Fruit fly (Drosophila melanogaster) whole organism, embryonic: Measurements from ENCODE around the gene PpV.

Source experiments
- Antp ChIP-seq: fragments of 200-800 bp; sonication (Bioruptor generic); optimal IDR thresholded peaks from 3 replicates; lab custom pipeline; 2016; ENCODE audit warnings: missing biosample characterization, missing genetic modification characterization
- Atf6 ChIP-seq: fragments of 200-800 bp; sonication (Bioruptor generic); IDR thresholded peaks from 2 replicates; pipeline ENCODE4 v1.3.6; 2022; ENCODE audit warnings: missing biosample characterization, missing genetic modification characterization
- Bteb2 ChIP-seq: fragments of 200-800 bp; sonication (Bioruptor generic); optimal IDR thresholded peaks from 2 replicates; lab custom pipeline; 2016; ENCODE audit warnings: missing biosample characterization, missing genetic modification characterization
- CG10267 ChIP-seq: fragments of 200-800 bp; sonication (Bioruptor generic); optimal IDR thresholded peaks from 2 replicates; lab custom pipeline; 2018; ENCODE audit warnings: missing biosample characterization, mild to moderate bottlenecking, missing genetic modification characterization, moderate library complexity
- CG10654 ChIP-seq: fragments of 200-800 bp; sonication (Bioruptor generic); optimal IDR thresholded peaks from 2 replicates; lab custom pipeline; 2016; ENCODE audit warnings: missing biosample characterization, missing genetic modification characterization
- CG11247 ChIP-seq: fragments of 200-800 bp; sonication (Bioruptor generic); IDR thresholded peaks from 2 replicates; pipeline ENCODE4 v1.3.6; 2022; ENCODE audit warnings: missing biosample characterization, missing genetic modification characterization
- CG11504 ChIP-seq: fragments of 200-800 bp; sonication (Bioruptor generic); optimal IDR thresholded peaks from 3 replicates; lab custom pipeline; 2019; ENCODE audit warnings: missing biosample characterization, mild to moderate bottlenecking, missing genetic modification characterization, moderate library complexity
- CG12391 ChIP-seq: fragments of 200-800 bp; sonication (Bioruptor generic); optimal IDR thresholded peaks from 3 replicates; lab custom pipeline; 2018; ENCODE audit warnings: missing biosample characterization, mild to moderate bottlenecking, missing genetic modification characterization, moderate library complexity
- CG13296 ChIP-seq: fragments of 200-800 bp; sonication (Bioruptor generic); optimal IDR thresholded peaks from 3 replicates; lab custom pipeline; 2018; ENCODE audit warnings: missing biosample characterization, mild to moderate bottlenecking, missing genetic modification characterization
- CG13424 ChIP-seq: fragments of 200-800 bp; sonication (Bioruptor generic); optimal IDR thresholded peaks from 2 replicates; lab custom pipeline; 2019; ENCODE audit warnings: missing biosample characterization, mild to moderate bottlenecking, missing genetic modification characterization, moderate library complexity
- CG14860 ChIP-seq: fragments of 200-800 bp; sonication (Bioruptor generic); IDR thresholded peaks from 3 replicates; pipeline ENCODE4 v1.3.6; 2022; ENCODE audit warnings: missing biosample characterization, missing genetic modification characterization; ENCODE audit not compliant: partially characterized antibody
- CG15073 ChIP-seq: fragments of 200-800 bp; sonication (Bioruptor generic); optimal IDR thresholded peaks from 2 replicates; lab custom pipeline; 2016; ENCODE audit warnings: missing biosample characterization, missing genetic modification characterization
- CG1529 ChIP-seq: fragments of 200-800 bp; sonication (Bioruptor generic); optimal IDR thresholded peaks from 3 replicates; lab custom pipeline; 2018; ENCODE audit warnings: missing biosample characterization, missing genetic modification characterization
- CG15696 ChIP-seq: fragments of 200-800 bp; sonication (Bioruptor generic); optimal IDR thresholded peaks from 2 replicates; lab custom pipeline; 2019; ENCODE audit warnings: missing biosample characterization, mild to moderate bottlenecking, missing genetic modification characterization, moderate library complexity
- CG16863 ChIP-seq: fragments of 200-800 bp; sonication (Bioruptor generic); optimal IDR thresholded peaks from 3 replicates; lab custom pipeline; 2016; ENCODE audit warnings: missing biosample characterization, missing genetic modification characterization
- CG18476 ChIP-seq: fragments of 200-800 bp; sonication (Bioruptor generic); optimal IDR thresholded peaks from 2 replicates; lab custom pipeline; 2016; ENCODE audit warnings: missing biosample characterization, mild to moderate bottlenecking, missing genetic modification characterization
- CG3281 ChIP-seq: fragments of 200-800 bp; sonication (Bioruptor generic); optimal IDR thresholded peaks from 3 replicates; lab custom pipeline; 2017; ENCODE audit warnings: missing biosample characterization, mild to moderate bottlenecking, missing genetic modification characterization
- CG34376 ChIP-seq: fragments of 200-800 bp; sonication (Bioruptor generic); optimal IDR thresholded peaks from 2 replicates; lab custom pipeline; 2018; ENCODE audit warnings: missing biosample characterization, mild to moderate bottlenecking, missing genetic modification characterization
- CG3838 ChIP-seq: fragments of 200-800 bp; sonication (Bioruptor generic); optimal IDR thresholded peaks from 3 replicates; lab custom pipeline; 2016; ENCODE audit warnings: missing biosample characterization, missing genetic modification characterization
- CG43689 ChIP-seq: fragments of 200-800 bp; sonication (Bioruptor generic); IDR thresholded peaks from 2 replicates; pipeline ENCODE4 v1.3.6; 2022; ENCODE audit warnings: missing biosample characterization, missing genetic modification characterization
- CG4854 ChIP-seq: fragments of 200-800 bp; sonication (Bioruptor generic); optimal IDR thresholded peaks from 2 replicates; lab custom pipeline; 2016; ENCODE audit warnings: missing biosample characterization, missing genetic modification characterization, inconsistent platforms
- Camta ChIP-seq: fragments of 200-800 bp; sonication (Bioruptor generic); optimal IDR thresholded peaks from 2 replicates; lab custom pipeline; 2016; ENCODE audit warnings: missing biosample characterization, missing genetic modification characterization
- E2f2 ChIP-seq: fragments of 200-800 bp; sonication (Bioruptor generic); IDR thresholded peaks from 2 replicates; pipeline ENCODE4 v1.3.6; 2022; ENCODE audit warnings: missing biosample characterization, missing genetic modification characterization
- Elba2 ChIP-seq: fragments of 200-800 bp; sonication (Bioruptor generic); optimal IDR thresholded peaks from 3 replicates; lab custom pipeline; 2016; ENCODE audit warnings: missing biosample characterization, missing genetic modification characterization
- Ets97D ChIP-seq: fragments of 200-800 bp; sonication (Bioruptor generic); optimal IDR thresholded peaks from 3 replicates; lab custom pipeline; 2016; ENCODE audit warnings: missing biosample characterization, missing genetic modification characterization
- HLH4C ChIP-seq: fragments of 200-800 bp; sonication (Bioruptor generic); IDR thresholded peaks from 3 replicates; pipeline ENCODE4 v1.3.6; 2022; ENCODE audit warnings: missing biosample characterization, missing genetic modification characterization; ENCODE audit not compliant: partially characterized antibody
- Neu2 ChIP-seq: fragments of 200-800 bp; sonication (Bioruptor generic); optimal IDR thresholded peaks from 3 replicates; lab custom pipeline; 2016; ENCODE audit warnings: missing biosample characterization, missing genetic modification characterization, borderline replicate concordance
- Nf-YC ChIP-seq: fragments of 200-800 bp; optimal IDR thresholded peaks from 3 replicates; lab custom pipeline; 2019; ENCODE audit warnings: missing biosample characterization, mild to moderate bottlenecking, missing genetic modification characterization, moderate library complexity
- aop ChIP-seq: fragments of 200-800 bp; sonication (Bioruptor generic); IDR thresholded peaks from 2 replicates; pipeline ENCODE4 v1.3.6; 2022; ENCODE audit warnings: missing biosample characterization, missing genetic modification characterization
- cad ChIP-seq: fragments of >200 bp; optimal IDR thresholded peaks from 2 replicates; lab custom pipeline; 2017; ENCODE audit warnings: missing biosample characterization, missing genetic modification characterization
- da ChIP-seq: fragments of 200-800 bp; sonication (Bioruptor generic); optimal IDR thresholded peaks from 2 replicates; lab custom pipeline; 2016; ENCODE audit warnings: missing biosample characterization, missing genetic modification characterization
- dati ChIP-seq: fragments of 200-800 bp; sonication (Bioruptor generic); IDR thresholded peaks from 2 replicates; pipeline ENCODE4 v1.3.6; 2022; ENCODE audit warnings: missing biosample characterization, missing genetic modification characterization
- fru ChIP-seq: fragments of >200 bp; optimal IDR thresholded peaks from 2 replicates; lab custom pipeline; 2017
- gcm2 ChIP-seq: fragments of 200-800 bp; sonication (Bioruptor generic); optimal IDR thresholded peaks from 2 replicates; lab custom pipeline; 2016; ENCODE audit warnings: missing biosample characterization, missing genetic modification characterization
- gt ChIP-seq: fragments of 200-800 bp; sonication (Bioruptor generic); IDR thresholded peaks from 2 replicates; pipeline ENCODE4 v1.3.6; 2022; ENCODE audit warnings: missing biosample characterization, missing genetic modification characterization
- ind ChIP-seq: fragments of 200-800 bp; sonication (Bioruptor generic); optimal IDR thresholded peaks from 3 replicates; lab custom pipeline; 2016; ENCODE audit warnings: missing biosample characterization, missing genetic modification characterization
- klu ChIP-seq: fragments of 200-800 bp; sonication (Bioruptor generic); IDR thresholded peaks from 2 replicates; pipeline ENCODE4 v1.3.6; 2022; ENCODE audit warnings: missing biosample characterization, missing genetic modification characterization
- lilli ChIP-seq: fragments of 200-800 bp; sonication (Bioruptor generic); optimal IDR thresholded peaks from 3 replicates; lab custom pipeline; 2016; ENCODE audit warnings: missing biosample characterization, missing genetic modification characterization
- lola ChIP-seq, 3 experiments: fragments of >200 bp in 2 of 3; fragments of 200-800 bp in 1 of 3; sonication (Bioruptor generic) in 1 of 3; optimal IDR thresholded peaks; 2 replicates each; lab custom pipeline; 2017 to 2019; ENCODE audit warnings: missing biosample characterization in 3 of 3, missing genetic modification characterization in 3 of 3, mild to moderate bottlenecking in 1 of 3, moderate library complexity in 1 of 3
- luna ChIP-seq: fragments of 200-800 bp; sonication (Bioruptor generic); optimal IDR thresholded peaks from 2 replicates; lab custom pipeline; 2016; ENCODE audit warnings: missing biosample characterization, missing genetic modification characterization
- nerfin-1 ChIP-seq: fragments of 200-800 bp; sonication (Bioruptor generic); optimal IDR thresholded peaks from 3 replicates; lab custom pipeline; 2019; ENCODE audit warnings: missing biosample characterization, mild to moderate bottlenecking, missing genetic modification characterization, moderate library complexity
- phol ChIP-seq: fragments of 200-800 bp; sonication (Bioruptor generic); optimal IDR thresholded peaks from 3 replicates; lab custom pipeline; 2018; ENCODE audit warnings: missing biosample characterization, mild to moderate bottlenecking, missing genetic modification characterization, moderate library complexity
- pzg ChIP-seq: fragments of 200-800 bp; sonication (Bioruptor generic); optimal IDR thresholded peaks from 3 replicates; lab custom pipeline; 2018; ENCODE audit warnings: missing biosample characterization, mild to moderate bottlenecking, missing genetic modification characterization, moderate library complexity
- schlank ChIP-seq: fragments of 200-800 bp; sonication (Bioruptor generic); optimal IDR thresholded peaks from 2 replicates; lab custom pipeline; 2018; ENCODE audit warnings: missing biosample characterization, mild to moderate bottlenecking, missing genetic modification characterization
- scrt ChIP-seq: fragments of 200-800 bp; sonication (Bioruptor generic); optimal IDR thresholded peaks from 2 replicates; lab custom pipeline; 2018; ENCODE audit warnings: missing biosample characterization, mild to moderate bottlenecking, missing genetic modification characterization, moderate library complexity
- sens-2 ChIP-seq: fragments of 200-800 bp; sonication (Bioruptor generic); IDR thresholded peaks from 2 replicates; pipeline ENCODE4 v1.3.6; 2022; ENCODE audit warnings: missing biosample characterization, missing genetic modification characterization
- slbo ChIP-seq: fragments of 200-800 bp; sonication (Bioruptor generic); IDR thresholded peaks from 2 replicates; pipeline ENCODE4 v1.3.6; 2022; ENCODE audit warnings: missing biosample characterization, missing genetic modification characterization
- so ChIP-seq: fragments of 200-800 bp; sonication (Bioruptor generic); IDR thresholded peaks from 3 replicates; pipeline ENCODE4 v1.3.6; 2022; ENCODE audit warnings: missing biosample characterization, missing genetic modification characterization
- tin ChIP-seq: fragments of 200-800 bp; sonication (Bioruptor generic); optimal IDR thresholded peaks from 3 replicates; lab custom pipeline; 2016; ENCODE audit warnings: missing biosample characterization, missing genetic modification characterization
- trem ChIP-seq: fragments of 200-800 bp; optimal IDR thresholded peaks from 3 replicates; lab custom pipeline; 2019; ENCODE audit warnings: missing biosample characterization, mild to moderate bottlenecking, missing genetic modification characterization, moderate library complexity

The PpV gene

DNA sequence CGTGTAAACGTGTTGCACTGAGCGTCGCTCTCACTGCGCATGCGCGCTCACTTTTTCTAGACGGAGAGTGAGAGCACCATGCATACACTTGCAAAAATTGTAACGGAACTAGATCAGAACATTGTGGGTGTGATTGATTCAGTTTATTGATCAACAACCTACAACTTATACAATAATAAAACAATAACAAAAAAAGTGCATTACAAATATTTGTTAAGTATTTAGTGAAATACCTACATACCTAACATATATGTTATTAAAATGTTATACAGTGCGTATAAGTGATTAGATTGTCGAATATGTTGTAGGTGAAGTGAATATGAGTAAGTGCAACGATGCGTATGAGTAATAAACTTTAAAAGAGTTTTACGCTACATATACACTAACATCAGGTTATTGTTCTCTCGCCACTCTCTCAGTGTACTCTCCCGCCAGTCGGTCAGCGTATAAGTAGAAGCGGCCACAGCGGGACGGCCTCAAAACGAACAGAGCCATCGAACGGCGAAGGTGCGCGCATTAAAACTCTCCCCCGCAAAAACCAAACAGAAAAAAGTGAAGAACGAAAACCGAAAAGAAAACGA, 42.3 kb downstream of the PpV start, which contains the start of gene CG42240 (continued):
- TF ChIP-seq slbo (GFP tag; lab: Robert Waterston, UW) (peak; percentile 74), aop (GFP tag; lab: Robert Waterston, UW) (no peak), Antp (GFP tag; lab: Kevin White, UChicago) (peak; percentile 54), Ets97D (GFP tag; lab: Kevin White, UChicago) (peak; percentile 51), CG4854 (GFP tag; lab: Kevin White, UChicago) (peak; percentile 79), scrt (GFP tag; lab: Kevin White, UChicago) (peak; percentile 83), CG11247 (peak; percentile 45; the same call in 1 of the 2 replicates), schlank (peak; percentile 14), so (peak; percentile 76; the same call in 2 of the 3 replicates), CG12391 (peak; percentile 93), HLH4C (GFP tag; lab: Robert Waterston, UW) (no peak), da (no peak), luna (GFP tag; lab: Kevin White, UChicago) (no peak), fru (lab: Kevin White, UChicago) (no peak), CG15696 (tag; lab: Kevin White, UChicago) (peak; percentile 71), klu (GFP tag; lab: Robert Waterston, UW) (peak; percentile 75), Camta (GFP tag; lab: Kevin White, UChicago) (peak; percentile 86), lilli (peak; percentile 82), CG43689 (GFP tag; lab: Robert Waterston, UW) (peak; percentile 31; the same call in 1 of the 2 replicates), CG15073 (GFP tag; lab: Kevin White, UChicago) (peak; percentile 31), ind (GFP tag; lab: Kevin White, UChicago) (peak; percentile 89), Elba2 (GFP tag; lab: Kevin White, UChicago) (no peak), E2f2 (GFP tag; lab: Robert Waterston, UW) (peak; percentile 59; the same call in 1 of the 2 replicates), nerfin-1 (tag; lab: Kevin White, UChicago) (peak; percentile 89), CG10654 (GFP tag; lab: Kevin White, UChicago) (peak; percentile 89), pzg (GFP tag; lab: Kevin White, UChicago) (no peak), CG13296 (peak; percentile 92), CG13424 (peak; percentile 95), cad (GFP tag; lab: Kevin White, UChicago) (no peak), CG10267 (peak; percentile 87), phol (peak; percentile 95), trem (peak; percentile 71), gcm2 (peak; percentile 45), lola (GFP tag; optimal IDR thresholded peaks at IDR 0.05; lab: Kevin White, UChicago) (peak in 1 of 3 experiments; percentile 91), CG16863 (GFP tag; lab: Kevin White, UChicago) (peak; percentile 79), dati (GFP tag; lab: Robert Waterston, UW) (no peak; the same call in 1 of the 2 replicates), Neu2 (GFP tag; lab: Kevin White, UChicago) (no peak), Atf6 (GFP tag; lab: Robert Waterston, UW) (peak; percentile 85), CG3281 (GFP tag; lab: Kevin White, UChicago) (peak; percentile 93), gt (GFP tag; lab: Robert Waterston, UW) (0 out of 2 replicates have a peak, but pooled peaks have one; percentile 23), tin (GFP tag; lab: Kevin White, UChicago) (peak; percentile 90), CG11504 (peak; percentile 94), Nf-YC (tag; lab: Kevin White, UChicago) (peak; percentile 87), CG14860 (GFP tag; lab: Robert Waterston, UW) (no peak), CG18476 (peak; percentile 87), CG1529 (GFP tag; lab: Kevin White, UChicago) (peak; percentile 93), CG34376 (peak; percentile 87), CG3838 (GFP tag; lab: Kevin White, UChicago) (peak; percentile 52), Bteb2 (GFP tag; lab: Kevin White, UChicago) (peak; percentile 87), sens-2 (GFP tag; lab: Robert Waterston, UW) (no peak)
